Worm (Caenorhabditis elegans) whole organism, L4 larva: ENCODE data around the gene frpr-6.

Experiments
- D1046.2 ChIP-seq: fragments of 200-800 bp; sonication (Bioruptor generic); IDR thresholded peaks from 2 replicates; pipeline ENCODE4 v1.3.6; 2022; ENCODE audit warnings: missing genetic modification characterization, missing compliant biosample characterization
- F10B5.3 ChIP-seq: sonication (generic microtip); optimal IDR thresholded peaks from 2 replicates; lab custom pipeline; 2016; ENCODE audit warnings: mild to moderate bottlenecking, missing genetic modification characterization, missing compliant biosample characterization
- F49E8.2 ChIP-seq: sonication (generic microtip); optimal IDR thresholded peaks from 2 replicates; lab custom pipeline; 2016; ENCODE audit warnings: missing compliant biosample characterization, mild to moderate bottlenecking, missing genetic modification characterization, borderline replicate concordance
- T20F7.1 ChIP-seq: fragments of 200-800 bp; sonication (Bioruptor generic); optimal IDR thresholded peaks from 2 replicates; lab custom pipeline; 2018; ENCODE audit warnings: mild to moderate bottlenecking, missing genetic modification characterization, missing compliant biosample characterization
- Y105C5A.15 ChIP-seq: fragments of 200-800 bp; sonication (Bioruptor generic); IDR thresholded peaks from 2 replicates; pipeline ENCODE4 v1.3.6; 2022; ENCODE audit warnings: missing genetic modification characterization, missing compliant biosample characterization
- Y48G9A.11 ChIP-seq: fragments of 200-800 bp; sonication (Bioruptor generic); IDR thresholded peaks from 2 replicates; pipeline ENCODE4 v1.3.6; 2022; ENCODE audit warnings: missing genetic modification reagents, missing genetic modification characterization, missing compliant biosample characterization
- Y75B8A.6 ChIP-seq: fragments of 200-800 bp; sonication (Bioruptor generic); IDR thresholded peaks from 2 replicates; pipeline ENCODE4 v1.3.6; 2022; ENCODE audit warnings: missing genetic modification reagents, missing genetic modification characterization, missing compliant biosample characterization
- ZK337.2 ChIP-seq: fragments of 200-800 bp; sonication (Bioruptor generic); IDR thresholded peaks from 2 replicates; pipeline ENCODE4 v1.3.6; 2022; ENCODE audit warnings: missing genetic modification reagents, missing genetic modification characterization, missing compliant biosample characterization
- aha-1 ChIP-seq: fragments of 150-350 bp; peaks from one replicate; lab custom pipeline; 2014; ENCODE audit warnings: missing biosample characterization, missing genetic modification characterization
- aly-2 ChIP-seq: sonication (generic microtip); optimal IDR thresholded peaks from 2 replicates; lab custom pipeline; 2018; ENCODE audit warnings: missing biosample characterization, missing genetic modification characterization
- ceh-20 ChIP-seq: fragments of 200-800 bp; sonication (Bioruptor generic); IDR thresholded peaks from 2 replicates; pipeline ENCODE4 v1.3.6; 2022; ENCODE audit warnings: missing genetic modification reagents, missing genetic modification characterization, missing compliant biosample characterization
- ceh-28 ChIP-seq: fragments of 150-350 bp; optimal IDR thresholded peaks from 2 replicates; lab custom pipeline; 2014; ENCODE audit warnings: missing biosample characterization, missing genetic modification reagents, missing genetic modification characterization
- ceh-62 ChIP-seq: sonication (generic microtip); optimal IDR thresholded peaks from 2 replicates; lab custom pipeline; 2017; ENCODE audit warnings: missing biosample characterization, missing genetic modification characterization
- ceh-82 ChIP-seq: sonication (generic microtip); optimal IDR thresholded peaks from 2 replicates; lab custom pipeline; 2017; ENCODE audit warnings: missing biosample characterization, missing genetic modification characterization
- ces-1 ChIP-seq: fragments of 150-350 bp; sonication (generic microtip); optimal IDR thresholded peaks from 4 replicates; lab custom pipeline; 2014; ENCODE audit warnings: missing biosample characterization, missing genetic modification reagents, missing genetic modification characterization
- cey-2 ChIP-seq: sonication (generic microtip); optimal IDR thresholded peaks from 3 replicates; lab custom pipeline; 2017; ENCODE audit warnings: missing genetic modification characterization, mild to moderate bottlenecking, missing compliant biosample characterization, antibody characterized with exemption, borderline replicate concordance; ENCODE audit not compliant: insufficient read depth
- daf-12 ChIP-seq: fragments of 150-350 bp; optimal IDR thresholded peaks from 2 replicates; lab custom pipeline; 2014; ENCODE audit warnings: missing biosample characterization, missing genetic modification reagents, missing genetic modification characterization
- daf-16 ChIP-seq, 3 experiments: sonication (generic microtip); optimal IDR thresholded peaks; 2 replicates each; lab custom pipeline; 2016 to 2017; ENCODE audit warnings: missing genetic modification characterization in 3 of 3, missing genetic modification reagents in 3 of 3, mild to moderate bottlenecking in 2 of 3, missing compliant biosample characterization in 2 of 3, missing biosample characterization in 1 of 3, moderate library complexity in 1 of 3
- dmd-8 ChIP-seq: fragments of 200-800 bp; sonication (Bioruptor generic); IDR thresholded peaks from 2 replicates; pipeline ENCODE4 v1.3.6; 2022; ENCODE audit warnings: missing genetic modification characterization, missing compliant biosample characterization
- dpl-1 ChIP-seq: fragments of 150-350 bp; optimal IDR thresholded peaks from 2 replicates; lab custom pipeline; 2014; ENCODE audit warnings: missing biosample characterization, missing genetic modification reagents, missing genetic modification characterization
- duxl-1 ChIP-seq: sonication (generic microtip); optimal IDR thresholded peaks from 2 replicates; lab custom pipeline; 2016; ENCODE audit warnings: mild to moderate bottlenecking, missing genetic modification characterization, moderate library complexity, missing compliant biosample characterization; ENCODE audit not compliant: poor library complexity
- egl-27 ChIP-seq: sonication (generic microtip); optimal IDR thresholded peaks from 3 replicates; lab custom pipeline; 2017; ENCODE audit warnings: missing biosample characterization, missing genetic modification reagents, missing genetic modification characterization
- egl-43 ChIP-seq: fragments of 200-800 bp; sonication (Bioruptor generic); IDR thresholded peaks from 2 replicates; pipeline ENCODE4 v1.3.6; 2022; ENCODE audit warnings: missing genetic modification reagents, missing genetic modification characterization, missing compliant biosample characterization
- fkh-10 ChIP-seq: fragments of 150-350 bp; optimal IDR thresholded peaks from 2 replicates; lab custom pipeline; 2014; ENCODE audit warnings: missing biosample characterization, missing genetic modification reagents, missing genetic modification characterization
- hif-1 ChIP-seq, 2 experiments: sonication (generic microtip); optimal IDR thresholded peaks; 2 replicates each; lab custom pipeline; 2016 to 2017; ENCODE audit warnings: missing compliant biosample characterization in 2 of 2, missing genetic modification characterization in 2 of 2, missing genetic modification reagents in 2 of 2, missing genotype in 2 of 2, mild to moderate bottlenecking in 1 of 2
- hlh-30 ChIP-seq: sonication (generic microtip); optimal IDR thresholded peaks from 2 replicates; lab custom pipeline; 2017; ENCODE audit warnings: antibody characterized with exemption, mild to moderate bottlenecking, missing genetic modification characterization, missing compliant biosample characterization; ENCODE audit not compliant: insufficient read depth
- jun-1 ChIP-seq: fragments of 150-350 bp; optimal IDR thresholded peaks from 2 replicates; lab custom pipeline; 2014; ENCODE audit warnings: missing biosample characterization, missing genetic modification reagents, missing genetic modification characterization
- lin-39 ChIP-seq: fragments of 150-350 bp; optimal IDR thresholded peaks from 2 replicates; lab custom pipeline; 2014; ENCODE audit warnings: missing biosample characterization, missing genetic modification reagents, missing genetic modification characterization
- madf-9 ChIP-seq: fragments of 200-800 bp; sonication (Bioruptor generic); conservative IDR thresholded peaks from 2 replicates; pipeline ENCODE4 v1.3.6; 2022; ENCODE audit warnings: missing genetic modification reagents, missing genetic modification characterization, missing compliant biosample characterization
- mdl-1 ChIP-seq, 2 experiments: fragments of 150-350 bp in 1 of 2; sonication (generic microtip) in 1 of 2; optimal IDR thresholded peaks; 2 replicates each; lab custom pipeline; 2014 to 2017; ENCODE audit warnings: missing biosample characterization in 2 of 2, missing genetic modification characterization in 2 of 2
- mdt-29 ChIP-seq: fragments of 200-800 bp; sonication (Bioruptor generic); IDR thresholded peaks from 2 replicates; pipeline ENCODE4 v1.3.6; 2022; ENCODE audit warnings: missing genetic modification reagents, missing genetic modification characterization, missing compliant biosample characterization
- mep-1 ChIP-seq: fragments of 150-350 bp; sonication (generic microtip); optimal IDR thresholded peaks from 3 replicates; lab custom pipeline; 2014; ENCODE audit warnings: missing biosample characterization, missing genetic modification characterization
- nhr-102 ChIP-seq: sonication (generic microtip); optimal IDR thresholded peaks from 2 replicates; lab custom pipeline; 2016; ENCODE audit warnings: mild to moderate bottlenecking, missing genetic modification characterization, moderate library complexity, missing compliant biosample characterization
- nhr-25 ChIP-seq: sonication (generic microtip); optimal IDR thresholded peaks from 2 replicates; lab custom pipeline; 2017; ENCODE audit warnings: missing genetic modification characterization, mild to moderate bottlenecking, missing compliant biosample characterization, antibody characterized with exemption, moderate library complexity, borderline replicate concordance; ENCODE audit not compliant: insufficient read depth
- nhr-28 ChIP-seq: fragments of 150-350 bp; optimal IDR thresholded peaks from 2 replicates; lab custom pipeline; 2014; ENCODE audit warnings: missing biosample characterization, missing genetic modification characterization
- nhr-42 ChIP-seq: fragments of 200-800 bp; sonication (Bioruptor generic); IDR thresholded peaks from 2 replicates; pipeline ENCODE4 v1.3.6; 2022; ENCODE audit warnings: missing genetic modification characterization, missing compliant biosample characterization
- nhr-6 ChIP-seq: fragments of 150-350 bp; optimal IDR thresholded peaks from 2 replicates; lab custom pipeline; 2014; ENCODE audit warnings: missing biosample characterization, missing genetic modification characterization
- nhr-76 ChIP-seq: fragments of 150-350 bp; optimal IDR thresholded peaks from 2 replicates; lab custom pipeline; 2014; ENCODE audit warnings: missing biosample characterization, missing genetic modification characterization
- nhr-77 ChIP-seq: fragments of 150-350 bp; optimal IDR thresholded peaks from 2 replicates; lab custom pipeline; 2014; ENCODE audit warnings: missing biosample characterization, missing genetic modification characterization
- pha-4 ChIP-seq, 2 experiments: fragments of 150-350 bp in 1 of 2; fragments of 200-800 bp in 1 of 2; sonication (Bioruptor generic) in 1 of 2; IDR thresholded peaks in 1 of 2; optimal IDR thresholded peaks in 1 of 2; 2 replicates each; pipeline versions ENCODE4 v1.3.6 to Lab custom; 2014 to 2022; ENCODE audit warnings: missing genetic modification characterization in 2 of 2, missing genetic modification reagents in 2 of 2, missing biosample characterization in 1 of 2, missing compliant biosample characterization in 1 of 2
- php-3 ChIP-seq: fragments of 200-800 bp; sonication (Bioruptor generic); IDR thresholded peaks from 2 replicates; pipeline ENCODE4 v1.3.6; 2022; ENCODE audit warnings: missing genetic modification reagents, missing genetic modification characterization, missing compliant biosample characterization
- pqm-1 ChIP-seq: sonication (generic microtip); optimal IDR thresholded peaks from 2 replicates; lab custom pipeline; 2017; ENCODE audit warnings: missing biosample characterization, missing genetic modification characterization
- saeg-2 ChIP-seq: fragments of 200-800 bp; sonication (Bioruptor generic); IDR thresholded peaks from 2 replicates; pipeline ENCODE4 v1.3.6; 2022; ENCODE audit warnings: missing genetic modification reagents, missing genetic modification characterization, missing compliant biosample characterization
- set-16 ChIP-seq: fragments of 200-800 bp; sonication (Bioruptor generic); IDR thresholded peaks from 2 replicates; pipeline ENCODE4 v1.3.6; 2022; ENCODE audit warnings: missing genetic modification reagents, missing genetic modification characterization, missing compliant biosample characterization
- spr-1 ChIP-seq: sonication (generic microtip); optimal IDR thresholded peaks from 2 replicates; lab custom pipeline; 2016; ENCODE audit warnings: mild to moderate bottlenecking, missing genetic modification characterization, missing compliant biosample characterization
- unc-130 ChIP-seq: sonication (generic microtip); optimal IDR thresholded peaks from 2 replicates; lab custom pipeline; 2016; ENCODE audit warnings: missing genetic modification reagents, missing genetic modification characterization, missing compliant biosample characterization
- unc-39 ChIP-seq: sonication (generic microtip); optimal IDR thresholded peaks from 2 replicates; lab custom pipeline; 2017; ENCODE audit warnings: missing biosample characterization, missing genetic modification characterization
- zag-1 ChIP-seq: fragments of 150-350 bp; optimal IDR thresholded peaks from 2 replicates; lab custom pipeline; 2014; ENCODE audit warnings: missing biosample characterization, missing genetic modification characterization
- zfp-2 ChIP-seq: sonication (generic microtip); optimal IDR thresholded peaks from 2 replicates; lab custom pipeline; 2016; ENCODE audit warnings: mild to moderate bottlenecking, missing genetic modification characterization, missing compliant biosample characterization
- zfp-3 ChIP-seq: fragments of 200-800 bp; sonication (Bioruptor generic); conservative IDR thresholded peaks from 2 replicates; pipeline ENCODE4 v1.3.6; 2022; ENCODE audit warnings: missing genetic modification reagents, missing genetic modification characterization, missing compliant biosample characterization
- zip-11 ChIP-seq: fragments of 200-800 bp; sonication (Bioruptor generic); IDR thresholded peaks from 2 replicates; pipeline ENCODE4 v1.3.6; 2022; ENCODE audit warnings: missing genetic modification characterization, missing compliant biosample characterization

Gene frpr-6

ce11 chrV:9088758-9089157 lies 12.2 kb downstream of the frpr-6 start (continued):
- no peak for TF ChIP-seq Y48G9A.11
- no peak for TF ChIP-seq ZK337.2
- TF ChIP-seq zfp-3 (GFP tag; lab: Robert Waterston, UW): peak; percentile 96
- no peak for TF ChIP-seq nhr-102
- TF ChIP-seq aly-2 (tag; lab: Kevin White, UChicago): no peak
- TF ChIP-seq dpl-1 (GFP tag; lab: Kevin White, UChicago): no peak
- TF ChIP-seq nhr-77 (tag; lab: Kevin White, UChicago): no peak
- TF ChIP-seq F10B5.3: no peak
- TF ChIP-seq pha-4 (GFP tag; IDR thresholded peaks at IDR 0.05; lab: Robert Waterston, UW): peak; percentile 71
- TF ChIP-seq pha-4 (tag; optimal IDR thresholded peaks at IDR 0.05; lab: Kevin White, UChicago): no peak
- no peak for TF ChIP-seq madf-9 (GFP tag; lab: Robert Waterston, UW)
- TF ChIP-seq cey-2 (tag; lab: Kevin White, UChicago): no peak
- TF ChIP-seq jun-1: no peak
- TF ChIP-seq T20F7.1 (GFP tag; lab: Kevin White, UChicago): no peak
- peak; percentile 64 for TF ChIP-seq Y75B8A.6 (GFP tag; lab: Robert Waterston, UW)
- no peak for TF ChIP-seq nhr-76 (tag; lab: Kevin White, UChicago)
- TF ChIP-seq fkh-10: no peak
- TF ChIP-seq nhr-28 (tag; lab: Kevin White, UChicago): no peak
- TF ChIP-seq F49E8.2 (tag; lab: Kevin White, UChicago): no peak
- no peak for TF ChIP-seq pqm-1 (tag; lab: Kevin White, UChicago)
- TF ChIP-seq ceh-28 (tag; lab: Kevin White, UChicago): no peak
- TF ChIP-seq ceh-20 (GFP tag; lab: Robert Waterston, UW): no peak
- TF ChIP-seq mdl-1 (tag; optimal IDR thresholded peaks at IDR 0.05; lab: Kevin White, UChicago): no peak
- TF ChIP-seq D1046.2 (GFP tag; lab: Robert Waterston, UW): no peak
- TF ChIP-seq ceh-62 (tag; lab: Kevin White, UChicago): no peak
- no peak for TF ChIP-seq egl-27 (tag; lab: Kevin White, UChicago)
- TF ChIP-seq daf-16 (GFP tag; optimal IDR thresholded peaks at IDR 0.05; lab: Kevin White, UChicago): no peak
- no peak for TF ChIP-seq daf-16 (tag; optimal IDR thresholded peaks at IDR 0.05; lab: Kevin White, UChicago)
- no peak for TF ChIP-seq daf-12 (tag; lab: Kevin White, UChicago)
- TF ChIP-seq hlh-30 (tag; lab: Kevin White, UChicago): no peak
- no peak for TF ChIP-seq ces-1 (GFP tag; lab: Kevin White, UChicago)
- no peak for TF ChIP-seq nhr-25 (tag; lab: Kevin White, UChicago)
- TF ChIP-seq zfp-2 (tag; lab: Kevin White, UChicago): no peak
- no peak for TF ChIP-seq zag-1 (tag; lab: Kevin White, UChicago)
- TF ChIP-seq unc-39 (tag; lab: Kevin White, UChicago): no peak
- TF ChIP-seq spr-1 (tag; lab: Kevin White, UChicago): no peak
- TF ChIP-seq dmd-8: no peak
- no peak for TF ChIP-seq lin-39
- TF ChIP-seq saeg-2: no peak
- no peak for TF ChIP-seq zip-11
- TF ChIP-seq set-16 (GFP tag; lab: Robert Waterston, UW): no peak
- TF ChIP-seq nhr-42: no peak
- no peak for TF ChIP-seq nhr-6 (tag; lab: Kevin White, UChicago)
- no peak for TF ChIP-seq mep-1 (tag; lab: Kevin White, UChicago)
- TF ChIP-seq hif-1 (tag; optimal IDR thresholded peaks at IDR 0.05; lab: Kevin White, UChicago): no peak
- TF ChIP-seq Y105C5A.15 (GFP tag; lab: Robert Waterston, UW): no peak
- peak; percentile 53 for TF ChIP-seq php-3
- TF ChIP-seq mdt-29: peak; percentile 78; the same call in 1 of the 2 replicates
- peak; percentile 56; the same call in 1 of the 2 replicates for TF ChIP-seq egl-43 (GFP tag; lab: Robert Waterston, UW)
- TF ChIP-seq aha-1 (tag; lab: Kevin White, UChicago): no peak
- no peak for TF ChIP-seq ceh-82 (tag; lab: Kevin White, UChicago)
- no peak for TF ChIP-seq duxl-1 (tag; lab: Kevin White, UChicago)
- no peak for TF ChIP-seq unc-130 (GFP tag; lab: Kevin White, UChicago)
